Fruit fly (Drosophila melanogaster) whole organism, embryonic: ENCODE measurements around the gene arx.
A peak's percentile ranks its signal among the peaks of the same experiment; 100 is the strongest.

Experiments used
- Abd-B ChIP-seq: fragments of 200-800 bp; sonication (Bioruptor generic); optimal IDR thresholded peaks from 2 replicates; lab custom pipeline; 2018; ENCODE audit warnings: missing biosample characterization, mild to moderate bottlenecking, missing genetic modification characterization, moderate library complexity
- BEAF-32 ChIP-seq: fragments of 200-800 bp; sonication (Bioruptor generic); optimal IDR thresholded peaks from 3 replicates; lab custom pipeline; 2017; ENCODE audit warnings: missing biosample characterization, missing genetic modification characterization, mild to moderate bottlenecking, moderate library complexity, missing genetic modification reagents
- CG10543 ChIP-seq: fragments of 200-800 bp; sonication (Bioruptor generic); optimal IDR thresholded peaks from 3 replicates; lab custom pipeline; 2017; ENCODE audit warnings: missing biosample characterization, mild to moderate bottlenecking, missing genetic modification characterization, moderate library complexity
- CG11456 ChIP-seq: fragments of 200-800 bp; sonication (Bioruptor generic); IDR thresholded peaks from 3 replicates; pipeline ENCODE4 v1.3.6; 2022; ENCODE audit warnings: missing biosample characterization, missing genetic modification characterization
- CG14014 ChIP-seq: fragments of 200-800 bp; sonication (Bioruptor generic); IDR thresholded peaks from 2 replicates; pipeline ENCODE4 v1.3.6; 2022; ENCODE audit warnings: missing biosample characterization, missing genetic modification characterization
- CG1602 ChIP-seq: fragments of 200-800 bp; sonication (Bioruptor generic); optimal IDR thresholded peaks from 3 replicates; lab custom pipeline; 2016; ENCODE audit warnings: missing biosample characterization, missing genetic modification characterization
- CG1647 ChIP-seq: fragments of 200-800 bp; sonication (Bioruptor generic); optimal IDR thresholded peaks from 3 replicates; lab custom pipeline; 2016; ENCODE audit warnings: missing biosample characterization, missing genetic modification characterization
- CG16815 ChIP-seq: fragments of 200-800 bp; sonication (Bioruptor generic); optimal IDR thresholded peaks from 3 replicates; lab custom pipeline; 2017; ENCODE audit warnings: missing biosample characterization, mild to moderate bottlenecking, missing genetic modification characterization
- CG2889 ChIP-seq: fragments of 200-800 bp; sonication (Bioruptor generic); IDR thresholded peaks from 3 replicates; pipeline ENCODE4 v1.3.6; 2022; ENCODE audit warnings: missing biosample characterization, missing genetic modification characterization
- CG34224 ChIP-seq: fragments of 200-800 bp; sonication (Bioruptor generic); IDR thresholded peaks from 3 replicates; pipeline ENCODE4 v1.3.6; 2022; ENCODE audit warnings: missing biosample characterization, missing genetic modification characterization; ENCODE audit not compliant: partially characterized antibody
- CG4707 ChIP-seq: fragments of 200-800 bp; sonication (Bioruptor generic); optimal IDR thresholded peaks from 2 replicates; lab custom pipeline; 2018; ENCODE audit warnings: missing biosample characterization, mild to moderate bottlenecking, missing genetic modification characterization, moderate library complexity
- CG6254 ChIP-seq: fragments of 200-800 bp; sonication (Bioruptor generic); optimal IDR thresholded peaks from 3 replicates; lab custom pipeline; 2017; ENCODE audit warnings: mild to moderate bottlenecking, missing biosample characterization, missing genetic modification reagents, missing genetic modification characterization
- CG6683 ChIP-seq: fragments of 200-800 bp; sonication (Bioruptor generic); optimal IDR thresholded peaks from 2 replicates; lab custom pipeline; 2017; ENCODE audit warnings: missing biosample characterization, mild to moderate bottlenecking, missing genetic modification characterization, missing genetic modification reagents
- CG6765 ChIP-seq: fragments of 200-800 bp; sonication (Bioruptor generic); optimal IDR thresholded peaks from 3 replicates; lab custom pipeline; 2017; ENCODE audit warnings: missing biosample characterization, mild to moderate bottlenecking, missing genetic modification characterization
- CG8281 ChIP-seq: fragments of 200-800 bp; sonication (Bioruptor generic); optimal IDR thresholded peaks from 2 replicates; lab custom pipeline; 2018; ENCODE audit warnings: missing biosample characterization, mild to moderate bottlenecking, missing genetic modification characterization, moderate library complexity
- CG8388 ChIP-seq: fragments of 200-800 bp; sonication (Bioruptor generic); optimal IDR thresholded peaks from 2 replicates; lab custom pipeline; 2019; ENCODE audit warnings: missing biosample characterization, mild to moderate bottlenecking, missing genetic modification characterization, moderate library complexity
- CG9437 ChIP-seq: fragments of 200-800 bp; sonication (Bioruptor generic); optimal IDR thresholded peaks from 2 replicates; lab custom pipeline; 2018; ENCODE audit warnings: missing biosample characterization, mild to moderate bottlenecking, missing genetic modification characterization
- CG9817 ChIP-seq: fragments of 200-800 bp; sonication (Bioruptor generic); optimal IDR thresholded peaks from 2 replicates; lab custom pipeline; 2018; ENCODE audit warnings: missing biosample characterization, mild to moderate bottlenecking, missing genetic modification characterization, moderate library complexity
- CTCF ChIP-seq: fragments of 200-800 bp; sonication (Bioruptor generic); optimal IDR thresholded peaks from 2 replicates; lab custom pipeline; 2017; ENCODE audit warnings: missing biosample characterization, mild to moderate bottlenecking, missing genetic modification characterization, moderate library complexity
- Dek ChIP-seq: fragments of 200-800 bp; sonication (Bioruptor generic); optimal IDR thresholded peaks from 3 replicates; lab custom pipeline; 2019; ENCODE audit warnings: missing biosample characterization, mild to moderate bottlenecking, missing genetic modification characterization, moderate library complexity
- Dll ChIP-seq: fragments of 200-800 bp; sonication (Bioruptor generic); IDR thresholded peaks from 4 replicates; pipeline ENCODE4 v1.3.6; 2022; ENCODE audit warnings: missing biosample characterization, missing genetic modification characterization; ENCODE audit not compliant: partially characterized antibody
- Doc2 ChIP-seq: fragments of 200-800 bp; sonication (Bioruptor generic); IDR thresholded peaks from 2 replicates; pipeline ENCODE4 v1.3.6; 2022; ENCODE audit warnings: missing biosample characterization, missing genetic modification characterization
- E2f2 ChIP-seq: fragments of 200-800 bp; sonication (Bioruptor generic); IDR thresholded peaks from 2 replicates; pipeline ENCODE4 v1.3.6; 2022; ENCODE audit warnings: missing biosample characterization, missing genetic modification characterization
- Elba2 ChIP-seq: fragments of 200-800 bp; sonication (Bioruptor generic); optimal IDR thresholded peaks from 3 replicates; lab custom pipeline; 2016; ENCODE audit warnings: missing biosample characterization, missing genetic modification characterization
- Hr3 ChIP-seq: fragments of 200-800 bp; sonication (Bioruptor generic); optimal IDR thresholded peaks from 3 replicates; lab custom pipeline; 2016; ENCODE audit warnings: missing biosample characterization, missing genetic modification characterization
- Hr51 ChIP-seq, 2 experiments: fragments of 200-800 bp; sonication (Bioruptor generic); optimal IDR thresholded peaks; 2 replicates in 1 of 2; 3 replicates in 1 of 2; lab custom pipeline; 2016 to 2018; ENCODE audit warnings: missing biosample characterization in 2 of 2, missing genetic modification characterization in 2 of 2, mild to moderate bottlenecking in 1 of 2, moderate library complexity in 1 of 2
- Med ChIP-seq: fragments of 200-800 bp; sonication (Bioruptor generic); peaks from one replicate; lab custom pipeline; 2016; ENCODE audit warnings: missing biosample characterization, missing genetic modification characterization, mild to moderate bottlenecking, inconsistent platforms, moderate library complexity
- NK7.1 ChIP-seq: fragments of 200-800 bp; sonication (Bioruptor generic); optimal IDR thresholded peaks from 3 replicates; lab custom pipeline; 2016; ENCODE audit warnings: missing biosample characterization, missing genetic modification characterization
- Opbp ChIP-seq: fragments of 200-800 bp; sonication (Bioruptor generic); IDR thresholded peaks from 3 replicates; pipeline ENCODE4 v1.3.6; 2022; ENCODE audit warnings: missing biosample characterization, missing genetic modification characterization; ENCODE audit not compliant: partially characterized antibody
- PHDP ChIP-seq: fragments of 200-800 bp; sonication (Bioruptor generic); optimal IDR thresholded peaks from 3 replicates; lab custom pipeline; 2018; ENCODE audit warnings: missing biosample characterization, mild to moderate bottlenecking, missing genetic modification characterization, moderate library complexity
- Poxn ChIP-seq: fragments of 200-800 bp; sonication (Bioruptor generic); IDR thresholded peaks from 2 replicates; pipeline ENCODE4 v1.3.6; 2022; ENCODE audit warnings: missing biosample characterization, missing genetic modification characterization
- Taf1 ChIP-seq: fragments of 200-800 bp; sonication (Bioruptor generic); IDR thresholded peaks from 2 replicates; pipeline ENCODE4 v1.3.6; 2022; ENCODE audit warnings: missing biosample characterization, missing genetic modification characterization
- ac ChIP-seq: fragments of 200-800 bp; sonication (Bioruptor generic); optimal IDR thresholded peaks from 3 replicates; lab custom pipeline; 2017; ENCODE audit warnings: missing biosample characterization, mild to moderate bottlenecking, missing genetic modification characterization
- aop ChIP-seq: fragments of 200-800 bp; sonication (Bioruptor generic); IDR thresholded peaks from 2 replicates; pipeline ENCODE4 v1.3.6; 2022; ENCODE audit warnings: missing biosample characterization, missing genetic modification characterization
- ash1 ChIP-seq: fragments of 200-800 bp; sonication (Bioruptor generic); optimal IDR thresholded peaks from 2 replicates; lab custom pipeline; 2018; ENCODE audit warnings: missing biosample characterization, mild to moderate bottlenecking, missing genetic modification characterization
- az2 ChIP-seq: fragments of 200-800 bp; sonication (Bioruptor generic); optimal IDR thresholded peaks from 3 replicates; lab custom pipeline; 2016; ENCODE audit warnings: missing biosample characterization, missing genetic modification characterization
- crol ChIP-seq: fragments of 200-800 bp; sonication (Bioruptor generic); IDR thresholded peaks from 2 replicates; pipeline ENCODE4 v1.3.6; 2022; ENCODE audit warnings: missing biosample characterization, missing genetic modification characterization
- dati ChIP-seq: fragments of 200-800 bp; sonication (Bioruptor generic); IDR thresholded peaks from 2 replicates; pipeline ENCODE4 v1.3.6; 2022; ENCODE audit warnings: missing biosample characterization, missing genetic modification characterization
- hb ChIP-seq: fragments of 200-800 bp; sonication (Bioruptor generic); IDR thresholded peaks from 3 replicates; pipeline ENCODE4 v1.3.6; 2022; ENCODE audit warnings: missing biosample characterization, missing genetic modification characterization; ENCODE audit not compliant: partially characterized antibody
- jumu ChIP-seq: fragments of 200-800 bp; sonication (Bioruptor generic); optimal IDR thresholded peaks from 3 replicates; lab custom pipeline; 2016; ENCODE audit warnings: missing biosample characterization, missing genetic modification characterization
- kni ChIP-seq: fragments of 200-800 bp; sonication (Bioruptor generic); optimal IDR thresholded peaks from 3 replicates; lab custom pipeline; 2017; ENCODE audit warnings: mild to moderate bottlenecking, missing biosample characterization, missing genetic modification reagents, missing genetic modification characterization
- nerfin-2 ChIP-seq: fragments of 200-800 bp; sonication (Bioruptor generic); IDR thresholded peaks from 2 replicates; pipeline ENCODE4 v1.3.6; 2022; ENCODE audit warnings: missing biosample characterization, missing genetic modification characterization; ENCODE audit not compliant: partially characterized antibody
- odd ChIP-seq: fragments of 200-800 bp; sonication (Bioruptor generic); optimal IDR thresholded peaks from 2 replicates; lab custom pipeline; 2017; ENCODE audit warnings: missing biosample characterization, mild to moderate bottlenecking, missing genetic modification characterization
- pfk ChIP-seq: fragments of 200-800 bp; sonication (Bioruptor generic); optimal IDR thresholded peaks from 2 replicates; lab custom pipeline; 2018; ENCODE audit warnings: missing biosample characterization, mild to moderate bottlenecking, missing genetic modification characterization, moderate library complexity
- pros ChIP-seq: fragments of 200-800 bp; sonication (Bioruptor generic); optimal IDR thresholded peaks from 3 replicates; lab custom pipeline; 2019; ENCODE audit warnings: missing biosample characterization, mild to moderate bottlenecking, missing genetic modification characterization, moderate library complexity
- pzg ChIP-seq: fragments of 200-800 bp; sonication (Bioruptor generic); optimal IDR thresholded peaks from 3 replicates; lab custom pipeline; 2018; ENCODE audit warnings: missing biosample characterization, mild to moderate bottlenecking, missing genetic modification characterization, moderate library complexity
- schlank ChIP-seq: fragments of 200-800 bp; sonication (Bioruptor generic); optimal IDR thresholded peaks from 2 replicates; lab custom pipeline; 2018; ENCODE audit warnings: missing biosample characterization, mild to moderate bottlenecking, missing genetic modification characterization
- tin ChIP-seq: fragments of 200-800 bp; sonication (Bioruptor generic); optimal IDR thresholded peaks from 3 replicates; lab custom pipeline; 2016; ENCODE audit warnings: missing biosample characterization, missing genetic modification characterization
- usp ChIP-seq: fragments of >200 bp; optimal IDR thresholded peaks from 2 replicates; lab custom pipeline; 2017; ENCODE audit warnings: missing biosample characterization, missing genetic modification characterization

arx gene

dm6 chr3L:18898770-18899278, 2.5 kb downstream of the arx start, which contains the start of gene RpL26 (continued):
- TF ChIP-seq pzg (GFP tag; lab: Kevin White, UChicago): peak; percentile 82
- TF ChIP-seq usp (GFP tag; lab: Kevin White, UChicago): no peak
- TF ChIP-seq CG6765: peak; percentile 65
- 0 out of 2 replicates have a peak, but pooled peaks have one; percentile 68 for TF ChIP-seq Taf1
- peak; percentile 81 for TF ChIP-seq jumu (GFP tag; lab: Kevin White, UChicago)
- no peak for TF ChIP-seq kni (GFP tag; lab: Kevin White, UChicago)
- TF ChIP-seq Poxn (GFP tag; lab: Robert Waterston, UW): no peak
- peak; percentile 61 for TF ChIP-seq tin
- peak; percentile 95 for TF ChIP-seq Med
- TF ChIP-seq CG6683 (GFP tag; lab: Kevin White, UChicago): no peak
- peak; percentile 61 for TF ChIP-seq PHDP (tag; lab: Kevin White, UChicago)
- peak; percentile 61 for TF ChIP-seq Abd-B (GFP tag; lab: Kevin White, UChicago)
- TF ChIP-seq CG16815 (GFP tag; lab: Kevin White, UChicago): peak; percentile 65
- TF ChIP-seq CG9437 (GFP tag; lab: Kevin White, UChicago): peak; percentile 77
- no peak for TF ChIP-seq CG6254 (GFP tag; lab: Kevin White, UChicago)
- TF ChIP-seq CG10543: peak; percentile 77
- peak; percentile 71 for TF ChIP-seq Elba2 (GFP tag; lab: Kevin White, UChicago)
- no peak for TF ChIP-seq Doc2 (GFP tag; lab: Robert Waterston, UW)
- peak; percentile 65 for TF ChIP-seq schlank (tag; lab: Kevin White, UChicago)
- TF ChIP-seq CG1647 (GFP tag; lab: Kevin White, UChicago): peak; percentile 44
- TF ChIP-seq dati (GFP tag; lab: Robert Waterston, UW): no peak
- peak; percentile 62 for TF ChIP-seq NK7.1 (GFP tag; lab: Kevin White, UChicago)
- TF ChIP-seq CG2889 (GFP tag; lab: Robert Waterston, UW): no peak
- no peak for TF ChIP-seq crol
- TF ChIP-seq pfk (GFP tag; lab: Kevin White, UChicago): no peak
- TF ChIP-seq CG4707 (GFP tag; lab: Kevin White, UChicago): no peak
- peak; percentile 74 to 78 for TF ChIP-seq Hr51 (GFP tag; optimal IDR thresholded peaks at IDR 0.05; lab: Kevin White, UChicago)
- peak; percentile 53 for TF ChIP-seq az2 (GFP tag; lab: Kevin White, UChicago)
- peak; percentile 97 for TF ChIP-seq hb (GFP tag; lab: Robert Waterston, UW)
- peak; percentile 66 for TF ChIP-seq CG8388 (GFP tag; lab: Kevin White, UChicago)
- TF ChIP-seq ash1 (GFP tag; lab: Kevin White, UChicago): no peak
- TF ChIP-seq aop (GFP tag; lab: Robert Waterston, UW): no peak
- peak; percentile 72 for TF ChIP-seq Dek (tag; lab: Kevin White, UChicago)
- peak; percentile 90 for TF ChIP-seq nerfin-2 (GFP tag; lab: Robert Waterston, UW)
- peak; percentile 100 for TF ChIP-seq BEAF-32 (GFP tag; lab: Kevin White, UChicago)
- peak; percentile 74 for TF ChIP-seq Hr3 (GFP tag; lab: Kevin White, UChicago)
- no peak for TF ChIP-seq CG8281 (tag; lab: Kevin White, UChicago)
- TF ChIP-seq CG9817 (tag; lab: Kevin White, UChicago): peak; percentile 85
- peak; percentile 60 for TF ChIP-seq odd (GFP tag; lab: Kevin White, UChicago)
- TF ChIP-seq CTCF (GFP tag; lab: Kevin White, UChicago): no peak
- peak; percentile 46; the same call in 1 of the 2 replicates for TF ChIP-seq CG14014 (GFP tag; lab: Robert Waterston, UW)
- TF ChIP-seq CG34224: peak; percentile 95
- TF ChIP-seq Opbp (GFP tag; lab: Robert Waterston, UW): peak; percentile 93
- TF ChIP-seq pros (GFP tag; lab: Kevin White, UChicago): no peak
- peak; percentile 78 for TF ChIP-seq CG1602 (GFP tag; lab: Kevin White, UChicago)
- TF ChIP-seq CG11456 (GFP tag; lab: Robert Waterston, UW): no peak
- TF ChIP-seq E2f2 (GFP tag; lab: Robert Waterston, UW): no peak; the same call in none of the 2 replicates
- TF ChIP-seq ac (GFP tag; lab: Kevin White, UChicago): no peak
- TF ChIP-seq Dll (GFP tag; lab: Robert Waterston, UW): peak; percentile 98
